Worm (Caenorhabditis elegans) whole organism, L4/young adult: Measurements from ENCODE around the gene btf-1.

Experiments
- dao-5 ChIP-seq: sonication (generic microtip); optimal IDR thresholded peaks from 2 replicates; lab custom pipeline; 2016; ENCODE audit warnings: missing genotype, missing genetic modification characterization, moderate library complexity, missing compliant biosample characterization
- him-1 ChIP-seq: sonication (generic microtip); optimal IDR thresholded peaks from 2 replicates; lab custom pipeline; 2016; ENCODE audit warnings: missing genotype, missing genetic modification reagents, missing genetic modification characterization, missing compliant biosample characterization

DNA sequence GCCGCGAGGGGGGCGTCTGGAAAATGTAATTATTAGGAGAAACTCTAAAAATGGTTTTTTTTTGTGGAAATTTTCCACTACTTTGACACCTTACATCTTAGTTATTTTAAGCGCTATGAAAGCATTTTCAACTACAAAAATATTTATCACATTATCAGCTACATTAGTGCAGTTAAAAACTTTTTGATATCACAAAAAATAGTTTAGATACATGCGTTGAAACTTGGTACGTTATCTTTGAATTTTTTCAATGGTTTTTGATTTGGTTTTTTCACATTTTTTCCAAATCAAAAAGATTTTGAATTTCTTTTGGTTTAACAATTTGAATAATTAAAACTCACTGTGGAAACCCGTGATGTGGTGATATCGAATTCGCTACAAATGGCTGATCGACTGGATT lies 37.0 kb upstream of the btf-1 start:
- TF ChIP-seq him-1 (tag; lab: Kevin White, UChicago), result no peak
- TF ChIP-seq dao-5 (tag; lab: Kevin White, UChicago), result no peak
